Fruit fly (Drosophila melanogaster) whole organism, prepupa: Measurements from ENCODE around the gene CG13999.

ENCODE experiments used
- Blimp-1 ChIP-seq: fragments of 200-800 bp; sonication (Bioruptor generic); optimal IDR thresholded peaks from 3 replicates; lab custom pipeline; 2017; ENCODE audit warnings: missing biosample characterization, missing genetic modification characterization, mild to moderate bottlenecking, moderate library complexity, missing genetic modification reagents
- CG11902 ChIP-seq: fragments of 200-800 bp; sonication (Bioruptor generic); optimal IDR thresholded peaks from 3 replicates; lab custom pipeline; 2016; ENCODE audit warnings: missing biosample characterization, missing genetic modification characterization
- CG15336 ChIP-seq: fragments of 200-800 bp; sonication (Bioruptor generic); IDR thresholded peaks from 2 replicates; pipeline ENCODE4 v1.3.6; 2022; ENCODE audit warnings: missing biosample characterization, missing genetic modification characterization
- CG1621 ChIP-seq: fragments of 200-800 bp; sonication (Bioruptor generic); optimal IDR thresholded peaks from 3 replicates; lab custom pipeline; 2018; ENCODE audit warnings: missing biosample characterization, mild to moderate bottlenecking, missing genetic modification characterization
- CG16779 ChIP-seq: fragments of 200-800 bp; sonication (Bioruptor generic); optimal IDR thresholded peaks from 3 replicates; lab custom pipeline; 2017; ENCODE audit warnings: missing biosample characterization, mild to moderate bottlenecking, missing genetic modification characterization
- CG3032 ChIP-seq: fragments of 200-800 bp; optimal IDR thresholded peaks from 2 replicates; lab custom pipeline; 2019; ENCODE audit warnings: missing biosample characterization, mild to moderate bottlenecking, missing genetic modification characterization, moderate library complexity
- CG32006 ChIP-seq: fragments of 200-800 bp; sonication (Bioruptor generic); optimal IDR thresholded peaks from 3 replicates; lab custom pipeline; 2017; ENCODE audit warnings: missing biosample characterization, mild to moderate bottlenecking, missing genetic modification characterization
- CG34406 ChIP-seq: fragments of 200-800 bp; sonication (Bioruptor generic); optimal IDR thresholded peaks from 3 replicates; lab custom pipeline; 2016; ENCODE audit warnings: missing biosample characterization, missing genetic modification characterization
- CG3919 ChIP-seq: fragments of 200-800 bp; sonication (Bioruptor generic); optimal IDR thresholded peaks from 3 replicates; lab custom pipeline; 2016; ENCODE audit warnings: missing biosample characterization, missing genetic modification characterization
- CG6276 ChIP-seq: fragments of 200-800 bp; sonication (Bioruptor generic); optimal IDR thresholded peaks from 2 replicates; lab custom pipeline; 2017; ENCODE audit warnings: missing biosample characterization, mild to moderate bottlenecking, missing genetic modification characterization
- CG6792 ChIP-seq: fragments of 200-800 bp; sonication (Bioruptor generic); optimal IDR thresholded peaks from 3 replicates; lab custom pipeline; 2016; ENCODE audit warnings: missing biosample characterization, missing genetic modification characterization
- CG6808 ChIP-seq: fragments of 200-800 bp; sonication (Bioruptor generic); optimal IDR thresholded peaks from 3 replicates; lab custom pipeline; 2017; ENCODE audit warnings: missing biosample characterization, missing genetic modification characterization, mild to moderate bottlenecking, moderate library complexity, missing genetic modification reagents
- CG6854 ChIP-seq: fragments of 200-800 bp; sonication (Bioruptor generic); optimal IDR thresholded peaks from 2 replicates; lab custom pipeline; 2017; ENCODE audit warnings: missing biosample characterization, mild to moderate bottlenecking, missing genetic modification characterization
- CG8319 ChIP-seq: fragments of 200-800 bp; sonication (Bioruptor generic); optimal IDR thresholded peaks from 3 replicates; lab custom pipeline; 2016; ENCODE audit warnings: missing biosample characterization, missing genetic modification characterization
- CG8632 ChIP-seq: fragments of 200-800 bp; sonication (Bioruptor generic); optimal IDR thresholded peaks from 3 replicates; lab custom pipeline; 2016; ENCODE audit warnings: missing biosample characterization, missing genetic modification characterization
- CG9139 ChIP-seq: fragments of 200-800 bp; sonication (Bioruptor generic); optimal IDR thresholded peaks from 3 replicates; lab custom pipeline; 2017; ENCODE audit warnings: missing biosample characterization, mild to moderate bottlenecking, missing genetic modification characterization
- Eip75B ChIP-seq: fragments of 200-800 bp; sonication (Bioruptor generic); optimal IDR thresholded peaks from 3 replicates; lab custom pipeline; 2016; ENCODE audit warnings: missing biosample characterization, missing genetic modification characterization
- Eip78C ChIP-seq: fragments of 200-800 bp; sonication (Bioruptor generic); peaks from one replicate; lab custom pipeline; 2016; ENCODE audit warnings: missing biosample characterization, missing genetic modification characterization
- Ets21C ChIP-seq: fragments of 200-800 bp; sonication (Bioruptor generic); optimal IDR thresholded peaks from 3 replicates; lab custom pipeline; 2016; ENCODE audit warnings: missing biosample characterization, missing genetic modification characterization
- Gug ChIP-seq: fragments of 200-800 bp; sonication (Bioruptor generic); IDR thresholded peaks from 2 replicates; pipeline ENCODE4 v1.3.6; 2022; ENCODE audit warnings: missing biosample characterization, missing genetic modification characterization
- Hr38 ChIP-seq: sonication (Bioruptor generic); optimal IDR thresholded peaks from 2 replicates; lab custom pipeline; 2016; ENCODE audit warnings: missing biosample characterization, missing genetic modification characterization
- Hr39 ChIP-seq: fragments of 200-800 bp; sonication (Bioruptor generic); optimal IDR thresholded peaks from 2 replicates; lab custom pipeline; 2016; ENCODE audit warnings: missing biosample characterization, missing genetic modification characterization
- Met ChIP-seq: fragments of 200-800 bp; sonication (Bioruptor generic); optimal IDR thresholded peaks from 3 replicates; lab custom pipeline; 2016; ENCODE audit warnings: missing biosample characterization, missing genetic modification characterization
- Smox ChIP-seq: fragments of 200-800 bp; sonication (Bioruptor generic); optimal IDR thresholded peaks from 3 replicates; lab custom pipeline; 2016; ENCODE audit warnings: missing biosample characterization, missing genetic modification characterization
- Sox102F ChIP-seq: fragments of 200-800 bp; sonication (Bioruptor generic); optimal IDR thresholded peaks from 2 replicates; lab custom pipeline; 2016; ENCODE audit warnings: missing biosample characterization, mild to moderate bottlenecking, missing genetic modification characterization
- Sox14 ChIP-seq: fragments of 200-800 bp; sonication (Bioruptor generic); optimal IDR thresholded peaks from 3 replicates; lab custom pipeline; 2016; ENCODE audit warnings: missing biosample characterization, missing genetic modification characterization
- achi ChIP-seq: fragments of 200-800 bp; sonication (Bioruptor generic); optimal IDR thresholded peaks from 3 replicates; lab custom pipeline; 2016; ENCODE audit warnings: missing biosample characterization, missing genetic modification characterization
- acj6 ChIP-seq: fragments of 200-800 bp; sonication (Bioruptor generic); optimal IDR thresholded peaks from 3 replicates; lab custom pipeline; 2016; ENCODE audit warnings: missing biosample characterization, missing genetic modification characterization
- dsx ChIP-seq: fragments of 200-800 bp; optimal IDR thresholded peaks from 3 replicates; lab custom pipeline; 2019; ENCODE audit warnings: missing biosample characterization, mild to moderate bottlenecking, missing genetic modification characterization, moderate library complexity; ENCODE audit not compliant: poor library complexity, severe bottlenecking
- eg ChIP-seq: fragments of 200-800 bp; sonication (Bioruptor generic); IDR thresholded peaks from 3 replicates; pipeline ENCODE4 v1.3.6; 2022; ENCODE audit warnings: missing biosample characterization, missing genetic modification characterization
- esn ChIP-seq: fragments of 200-800 bp; sonication (Bioruptor generic); optimal IDR thresholded peaks from 2 replicates; lab custom pipeline; 2016; ENCODE audit warnings: missing biosample characterization, mild to moderate bottlenecking, missing genetic modification characterization, moderate library complexity
- fd85E ChIP-seq: fragments of 200-800 bp; sonication (Bioruptor generic); optimal IDR thresholded peaks from 3 replicates; lab custom pipeline; 2016; ENCODE audit warnings: missing biosample characterization, missing genetic modification characterization
- lz ChIP-seq: fragments of 200-800 bp; sonication (Bioruptor generic); optimal IDR thresholded peaks from 3 replicates; lab custom pipeline; 2016; ENCODE audit warnings: missing biosample characterization, missing genetic modification characterization
- net ChIP-seq: fragments of 200-800 bp; sonication (Bioruptor generic); optimal IDR thresholded peaks from 3 replicates; lab custom pipeline; 2016; ENCODE audit warnings: missing biosample characterization, missing genetic modification characterization
- salr ChIP-seq, 2 experiments: fragments of 200-800 bp; sonication (Bioruptor generic); optimal IDR thresholded peaks; 3 replicates each; lab custom pipeline; 2016 to 2018; ENCODE audit warnings: missing biosample characterization in 2 of 2, missing genetic modification characterization in 2 of 2, mild to moderate bottlenecking in 1 of 2
- spab ChIP-seq: fragments of 200-800 bp; sonication (Bioruptor generic); optimal IDR thresholded peaks from 2 replicates; lab custom pipeline; 2017; ENCODE audit warnings: missing biosample characterization, mild to moderate bottlenecking, missing genetic modification characterization, missing genetic modification reagents
- ss ChIP-seq, 2 experiments: fragments of 200-800 bp; sonication (Bioruptor generic); optimal IDR thresholded peaks; 2 replicates in 1 of 2; 3 replicates in 1 of 2; lab custom pipeline; 2017 to 2018; ENCODE audit warnings: mild to moderate bottlenecking in 2 of 2, missing biosample characterization in 2 of 2, missing genetic modification characterization in 2 of 2, moderate library complexity in 1 of 2
- svp ChIP-seq: fragments of 200-800 bp; sonication (Bioruptor generic); peaks from one replicate; lab custom pipeline; 2016; ENCODE audit warnings: missing biosample characterization, missing genetic modification characterization
- vri ChIP-seq: fragments of 200-800 bp; sonication (Bioruptor generic); optimal IDR thresholded peaks from 3 replicates; lab custom pipeline; 2016; ENCODE audit warnings: missing biosample characterization, mild to moderate bottlenecking, missing genetic modification characterization

CG13999 gene

dm6 chr2L:5979957-5980861 lies 23.9 kb upstream of the CG13999 start:
- TF ChIP-seq spab = no peak
- peak; percentile 9 for TF ChIP-seq fd85E (GFP tag; lab: Kevin White, UChicago)
- no peak for TF ChIP-seq Hr39
- TF ChIP-seq svp (GFP tag; lab: Kevin White, UChicago) = peak; percentile 81
- peak; percentile 45 for TF ChIP-seq CG1621 (tag; lab: Kevin White, UChicago)
- TF ChIP-seq vri (GFP tag; lab: Kevin White, UChicago) = peak; percentile 70
- peak; percentile 14 for TF ChIP-seq CG6792 (GFP tag; lab: Kevin White, UChicago)
- TF ChIP-seq Smox (GFP tag; lab: Kevin White, UChicago) = peak; percentile 6
- TF ChIP-seq CG16779 (tag; lab: Kevin White, UChicago) = peak; percentile 63
- peak; percentile 29 for TF ChIP-seq CG6276 (GFP tag; lab: Kevin White, UChicago)
- TF ChIP-seq CG8632 (GFP tag; lab: Kevin White, UChicago) = peak; percentile 31
- peak; percentile 76 for TF ChIP-seq Eip78C
- peak; percentile 61 for TF ChIP-seq CG6808 (GFP tag; lab: Kevin White, UChicago)
- TF ChIP-seq CG32006 (GFP tag; lab: Kevin White, UChicago) = no peak
- peak; percentile 55 for TF ChIP-seq net (GFP tag; lab: Kevin White, UChicago)
- peak; percentile 3 for TF ChIP-seq CG3032
- no peak for TF ChIP-seq Hr38 (GFP tag; lab: Kevin White, UChicago)
- peak; percentile 56 for TF ChIP-seq Sox14
- peak; percentile 54 for TF ChIP-seq Met (GFP tag; lab: Kevin White, UChicago)
- peak; percentile 48 to 67 for TF ChIP-seq ss (GFP tag; optimal IDR thresholded peaks at IDR 0.05; lab: Kevin White, UChicago)
- TF ChIP-seq Eip75B (GFP tag; lab: Kevin White, UChicago) = peak; percentile 41
- no peak for TF ChIP-seq acj6
- TF ChIP-seq lz = no peak
- TF ChIP-seq dsx (GFP tag; lab: Kevin White, UChicago) = peak; percentile 52
- no peak for TF ChIP-seq Gug (GFP tag; lab: Robert Waterston, UW)
- peak; percentile 52 for TF ChIP-seq CG3919 (GFP tag; lab: Kevin White, UChicago)
- TF ChIP-seq Sox102F = peak; percentile 45
- TF ChIP-seq CG15336 (GFP tag; lab: Robert Waterston, UW) = no peak
- TF ChIP-seq CG9139 (GFP tag; lab: Kevin White, UChicago) = peak; percentile 77
- peak; percentile 11 for TF ChIP-seq achi (GFP tag; lab: Kevin White, UChicago)
- peak; percentile 49 for TF ChIP-seq esn (GFP tag; lab: Kevin White, UChicago)
- TF ChIP-seq CG6854 (GFP tag; lab: Kevin White, UChicago) = peak; percentile 77

- TF ChIP-seq Blimp-1 (GFP tag; lab: Kevin White, UChicago) (peak; percentile 8), CG34406 (GFP tag; lab: Kevin White, UChicago) (no peak), CG8319 (GFP tag; lab: Kevin White, UChicago) (no peak), acj6 (no peak), Ets21C (GFP tag; lab: Kevin White, UChicago) (no peak), salr (GFP tag; optimal IDR thresholded peaks at IDR 0.05; lab: Kevin White, UChicago) (peak in 1 of 2 experiments; percentile 1), svp (GFP tag; lab: Kevin White, UChicago) (peak; percentile 76), Eip78C (peak; percentile 47), eg (GFP tag; lab: Robert Waterston, UW) (no peak), CG32006 (GFP tag; lab: Kevin White, UChicago) (peak; percentile 6), CG11902 (no peak), Sox14 (no peak), Sox102F (no peak)
- TF ChIP-seq, all 60 proteins: peak for 5
Measured at dm6 chr2L:5979055-5979399, 22.8 kb upstream of the CG13999 start.
